Fruit fly (Drosophila melanogaster): Measurements from ENCODE around the gene Ctps.

Ctps gene

dm6 chr3L:15142004-15142890, 44.5 kb downstream of the Ctps start, which contains the start of gene Pdi (continued):
- TF ChIP-seq CG15269 (tag; optimal IDR thresholded peaks at IDR 0.05) (peak; percentile 11), Oaz (GFP tag; IDR thresholded peaks at IDR 0.05) (no peak), ken (GFP tag; IDR thresholded peaks at IDR 0.05) (no peak), CG8388 (GFP tag; optimal IDR thresholded peaks at IDR 0.05) (peak; percentile 12), seq (GFP tag; IDR thresholded peaks at IDR 0.05) (peak; percentile 43; the same call in 1 of the 2 replicates), Dad (GFP tag; optimal IDR thresholded peaks at IDR 0.05) (peak; percentile 54), CG15073 (GFP tag; optimal IDR thresholded peaks at IDR 0.05) (no peak), pnt (GFP tag; optimal IDR thresholded peaks at IDR 0.05) (no peak), pfk (GFP tag; optimal IDR thresholded peaks at IDR 0.05) (peak; percentile 64), Gug (GFP tag; IDR thresholded peaks at IDR 0.05) (0 out of 4 replicates have a peak, but pooled peaks have one; percentile 2), CG17829 (tag; optimal IDR thresholded peaks at IDR 0.05) (peak; percentile 62), CkIIα-i1 (GFP tag; IDR thresholded peaks at IDR 0.05) (no peak), Six4 (GFP tag; optimal IDR thresholded peaks at IDR 0.05) (no peak), CoRest (tag; optimal IDR thresholded peaks at IDR 0.05) (peak; percentile 52), BEAF-32 (GFP tag; optimal IDR thresholded peaks at IDR 0.05) (peak; percentile 85), B-H1 (GFP tag; IDR thresholded peaks at IDR 0.05) (no peak), Ets65A (GFP tag) (peak; percentile 86), CG6791 (GFP tag; IDR thresholded peaks at IDR 0.05; ENCODE audit: partially characterized antibody) (peak; percentile 58; the same call in 1 of the 3 replicates), pan (optimal IDR thresholded peaks at IDR 0.05) (no peak), pan (GFP tag; optimal IDR thresholded peaks at IDR 0.05 in 1 of 2, IDR thresholded peaks at IDR 0.05 in 1 of 2) (no peak), HHEX (GFP tag; optimal IDR thresholded peaks at IDR 0.05) (no peak), unc-4 (GFP tag; IDR thresholded peaks at IDR 0.05; ENCODE audit: partially characterized antibody) (peak; percentile 83), CG13894 (tag; optimal IDR thresholded peaks at IDR 0.05) (peak; percentile 60), tx (GFP tag; optimal IDR thresholded peaks at IDR 0.05) (peak; percentile 19), Doc3 (GFP tag; IDR thresholded peaks at IDR 0.05; ENCODE audit: partially characterized antibody) (peak; percentile 57), CG8944 (GFP tag; optimal IDR thresholded peaks at IDR 0.05) (no peak), zf30C (GFP tag; optimal IDR thresholded peaks at IDR 0.05) (no peak), peb (GFP tag; IDR thresholded peaks at IDR 0.05) (no peak), Adf1 (GFP tag; IDR thresholded peaks at IDR 0.05) (0 out of 2 replicates have a peak, but pooled peaks have one; percentile 7), chif (GFP tag; optimal IDR thresholded peaks at IDR 0.05) (peak in 1 of 2 experiments; percentile 39), CG9876 (GFP tag; optimal IDR thresholded peaks at IDR 0.05) (no peak), slbo (GFP tag; IDR thresholded peaks at IDR 0.05) (no peak), Jarid2 (GFP tag; optimal IDR thresholded peaks at IDR 0.05) (peak; percentile 73), zfh1 (GFP tag; IDR thresholded peaks at IDR 0.05) (peak; percentile 32; the same call in 1 of the 3 replicates), p53 (GFP tag; optimal IDR thresholded peaks at IDR 0.05) (no peak), ato (GFP tag; IDR thresholded peaks at IDR 0.05; ENCODE audit: partially characterized antibody) (peak; percentile 54), crp (GFP tag; optimal IDR thresholded peaks at IDR 0.05) (peak in 1 of 2 experiments; percentile 18), Nf-YB (GFP tag; optimal IDR thresholded peaks at IDR 0.05) (peak; percentile 12), CG33213 (GFP tag; optimal IDR thresholded peaks at IDR 0.05) (peak; percentile 69), chm (GFP tag; IDR thresholded peaks at IDR 0.05) (peak; percentile 72), row (GFP tag; IDR thresholded peaks at IDR 0.05) (peak; percentile 40; the same call in 1 of the 3 replicates), CG7556 (GFP tag; optimal IDR thresholded peaks at IDR 0.05) (no peak), CG13775 (GFP tag; optimal IDR thresholded peaks at IDR 0.05) (peak; percentile 28), Mes4 (GFP tag; optimal IDR thresholded peaks at IDR 0.05) (no peak), CG2875 (GFP tag; optimal IDR thresholded peaks at IDR 0.05) (peak; percentile 11), TFAM (GFP tag; optimal IDR thresholded peaks at IDR 0.05) (no peak), hth (optimal IDR thresholded peaks at IDR 0.05) (no peak), D19A (tag; optimal IDR thresholded peaks at IDR 0.05) (peak; percentile 45), ci (GFP tag; IDR thresholded peaks at IDR 0.05) (peak; percentile 68; the same call in 1 of the 3 replicates)

All from whole organism, embryonic.